Fruit fly (Drosophila melanogaster) whole organism, wandering third instar larva: ENCODE data around the gene CG7900.

Experiments
- Abd-B ChIP-seq: fragments of >200 bp; optimal IDR thresholded peaks from 2 replicates; lab custom pipeline; 2017; ENCODE audit warnings: missing biosample characterization, missing genetic modification characterization
- CG32264 ChIP-seq: fragments of 200-800 bp; sonication (Bioruptor generic); optimal IDR thresholded peaks from 2 replicates; lab custom pipeline; 2016; ENCODE audit warnings: missing biosample characterization, missing genetic modification characterization
- CG9705 ChIP-seq: fragments of 200-800 bp; sonication (Bioruptor generic); optimal IDR thresholded peaks from 2 replicates; lab custom pipeline; 2018; ENCODE audit warnings: missing biosample characterization, mild to moderate bottlenecking, missing genetic modification characterization
- CrebA ChIP-seq: fragments of 200-800 bp; sonication (Bioruptor generic); optimal IDR thresholded peaks from 2 replicates; lab custom pipeline; 2016; ENCODE audit warnings: missing biosample characterization, mild to moderate bottlenecking, missing genetic modification characterization, borderline replicate concordance
- Dfd ChIP-seq: fragments of >200 bp; optimal IDR thresholded peaks from 2 replicates; lab custom pipeline; 2017; ENCODE audit warnings: missing biosample characterization, missing genetic modification characterization
- Dif ChIP-seq: fragments of 200-275, 200-300 bp; sonication (Bioruptor generic); optimal IDR thresholded peaks from 2 replicates; lab custom pipeline; 2018; ENCODE audit warnings: missing biosample characterization, missing genetic modification characterization; ENCODE audit not compliant: partially characterized antibody
- GATAd ChIP-seq: sonication (Bioruptor generic); optimal IDR thresholded peaks from 2 replicates; lab custom pipeline; 2016; ENCODE audit warnings: missing biosample characterization, missing genetic modification characterization
- HLH106 ChIP-seq: fragments of 200-800 bp; optimal IDR thresholded peaks from 3 replicates; lab custom pipeline; 2019; ENCODE audit warnings: missing biosample characterization, mild to moderate bottlenecking, missing genetic modification characterization, moderate library complexity
- Hnf4 ChIP-seq: fragments of 200-800 bp; sonication (Bioruptor generic); optimal IDR thresholded peaks from 2 replicates; lab custom pipeline; 2016; ENCODE audit warnings: missing biosample characterization, mild to moderate bottlenecking, missing genetic modification characterization
- Hr78 ChIP-seq: fragments of >200 bp; optimal IDR thresholded peaks from 2 replicates; lab custom pipeline; 2017; ENCODE audit warnings: missing biosample characterization, missing genetic modification characterization
- Hr83 ChIP-seq: fragments of 200-300 bp; sonication (Bioruptor generic); optimal IDR thresholded peaks from 2 replicates; lab custom pipeline; 2016; ENCODE audit warnings: missing biosample characterization, mild to moderate bottlenecking, missing genetic modification characterization, moderate library complexity; ENCODE audit not compliant: poor library complexity, severe bottlenecking
- Jra ChIP-seq: sonication (Bioruptor generic); optimal IDR thresholded peaks from 2 replicates; lab custom pipeline; 2016; ENCODE audit warnings: missing biosample characterization, missing genetic modification characterization
- Mio ChIP-seq: sonication (Bioruptor generic); optimal IDR thresholded peaks from 2 replicates; lab custom pipeline; 2016; ENCODE audit warnings: missing biosample characterization, missing genetic modification characterization
- Myc ChIP-seq: fragments of >200 bp; optimal IDR thresholded peaks from 2 replicates; lab custom pipeline; 2017
- N ChIP-seq: fragments of >200 bp; optimal IDR thresholded peaks from 2 replicates; lab custom pipeline; 2018; ENCODE audit warnings: missing biosample characterization, missing external identifiers, missing genetic modification characterization
- OdsH ChIP-seq: fragments of 200-800 bp; sonication (Bioruptor generic); optimal IDR thresholded peaks from 2 replicates; lab custom pipeline; 2016; ENCODE audit warnings: missing biosample characterization, mild to moderate bottlenecking, missing genetic modification characterization
- Rel ChIP-seq, 2 experiments: fragments of 200-800 bp; sonication (Bioruptor generic) in 1 of 2; optimal IDR thresholded peaks; 2 replicates in 1 of 2; 3 replicates in 1 of 2; lab custom pipeline; 2016 to 2019; ENCODE audit warnings: mild to moderate bottlenecking in 2 of 2, missing biosample characterization in 2 of 2, missing genetic modification characterization in 2 of 2, moderate library complexity in 1 of 2
- Sp1 ChIP-seq: fragments of 200-800 bp; sonication (Bioruptor generic); optimal IDR thresholded peaks from 3 replicates; lab custom pipeline; 2019; ENCODE audit warnings: missing biosample characterization, mild to moderate bottlenecking, missing genetic modification characterization, moderate library complexity
- Vsx2 ChIP-seq: fragments of 200-300, 225-300 bp; sonication (Bioruptor generic); optimal IDR thresholded peaks from 2 replicates; lab custom pipeline; 2018; ENCODE audit warnings: missing biosample characterization, missing genetic modification characterization; ENCODE audit not compliant: partially characterized antibody
- br ChIP-seq: fragments of 200-800 bp; sonication (Bioruptor generic); optimal IDR thresholded peaks from 2 replicates; lab custom pipeline; 2016; ENCODE audit warnings: missing biosample characterization, missing genetic modification characterization
- brk ChIP-seq: fragments of 200-800 bp; sonication (Bioruptor generic); optimal IDR thresholded peaks from 2 replicates; lab custom pipeline; 2016; ENCODE audit warnings: missing biosample characterization, mild to moderate bottlenecking, missing genetic modification characterization
- dl ChIP-seq, 2 experiments: fragments of 175-275, 200-275 bp in 1 of 2; fragments of 200-275 bp in 1 of 2; sonication (Bioruptor generic); optimal IDR thresholded peaks; lab custom pipeline; 2018; ENCODE audit warnings: mild to moderate bottlenecking in 2 of 2, missing biosample characterization in 2 of 2, missing genetic modification characterization in 2 of 2, moderate library complexity in 2 of 2; ENCODE audit not compliant: partially characterized antibody in 2 of 2, insufficient read depth in 1 of 2
- dmrt93B ChIP-seq: fragments of 200-800 bp; sonication (Bioruptor generic); optimal IDR thresholded peaks from 2 replicates; lab custom pipeline; 2018; ENCODE audit warnings: missing biosample characterization, mild to moderate bottlenecking, missing genetic modification characterization
- dsf ChIP-seq: sonication (Bioruptor generic); optimal IDR thresholded peaks from 2 replicates; lab custom pipeline; 2016; ENCODE audit warnings: missing biosample characterization, missing genetic modification characterization, borderline replicate concordance
- ey ChIP-seq: fragments of 200-800 bp; sonication (Bioruptor generic); optimal IDR thresholded peaks from 2 replicates; lab custom pipeline; 2016; ENCODE audit warnings: missing biosample characterization, missing genetic modification characterization
- foxo ChIP-seq, 2 experiments: fragments of 200-800 bp; sonication (Bioruptor generic); optimal IDR thresholded peaks; 2 replicates in 1 of 2; 3 replicates in 1 of 2; lab custom pipeline; 2016 to 2017; ENCODE audit warnings: missing biosample characterization in 2 of 2, missing genetic modification characterization in 2 of 2
- fru ChIP-seq: fragments of 200-800 bp; sonication (Bioruptor generic); optimal IDR thresholded peaks from 3 replicates; lab custom pipeline; 2016; ENCODE audit warnings: missing biosample characterization, mild to moderate bottlenecking, missing genetic modification characterization
- h ChIP-seq: fragments of 200-800 bp; sonication (Bioruptor generic); optimal IDR thresholded peaks from 3 replicates; lab custom pipeline; 2016; ENCODE audit warnings: missing biosample characterization, mild to moderate bottlenecking, missing genetic modification characterization
- jim ChIP-seq: fragments of 175-275, 200-325 bp; sonication (Bioruptor generic); optimal IDR thresholded peaks from 2 replicates; lab custom pipeline; 2016; ENCODE audit warnings: missing biosample characterization, mild to moderate bottlenecking, missing genetic modification characterization
- lola ChIP-seq: fragments of >200 bp; optimal IDR thresholded peaks from 2 replicates; lab custom pipeline; 2017; ENCODE audit warnings: missing biosample characterization, missing genetic modification characterization
- pan ChIP-seq: fragments of >200 bp; optimal IDR thresholded peaks from 2 replicates; lab custom pipeline; 2017
- psq ChIP-seq: fragments of 200-800 bp; sonication (Bioruptor generic); optimal IDR thresholded peaks from 3 replicates; lab custom pipeline; 2017; ENCODE audit warnings: missing biosample characterization, mild to moderate bottlenecking, missing genetic modification characterization, moderate library complexity
- rgr ChIP-seq: fragments of 200-800 bp; sonication (Bioruptor generic); optimal IDR thresholded peaks from 3 replicates; lab custom pipeline; 2016; ENCODE audit warnings: missing biosample characterization, mild to moderate bottlenecking, missing genetic modification characterization
- sage ChIP-seq: fragments of 200-800 bp; sonication (Bioruptor generic); optimal IDR thresholded peaks from 2 replicates; lab custom pipeline; 2016; ENCODE audit warnings: missing biosample characterization, mild to moderate bottlenecking, missing genetic modification characterization
- sv ChIP-seq: fragments of 200-800 bp; sonication (Bioruptor generic); optimal IDR thresholded peaks from 3 replicates; lab custom pipeline; 2016; ENCODE audit warnings: missing biosample characterization, missing genetic modification characterization
- tai ChIP-seq: sonication (Bioruptor generic); optimal IDR thresholded peaks from 2 replicates; lab custom pipeline; 2016; ENCODE audit warnings: missing biosample characterization, missing genetic modification characterization
- usp ChIP-seq: fragments of >200 bp; optimal IDR thresholded peaks from 2 replicates; lab custom pipeline; 2017; ENCODE audit warnings: missing biosample characterization, missing genetic modification characterization
- woc ChIP-seq: sonication (Bioruptor generic); optimal IDR thresholded peaks from 2 replicates; lab custom pipeline; 2016; ENCODE audit warnings: missing biosample characterization, mild to moderate bottlenecking, missing genetic modification characterization

The CG7900 gene

DNA sequence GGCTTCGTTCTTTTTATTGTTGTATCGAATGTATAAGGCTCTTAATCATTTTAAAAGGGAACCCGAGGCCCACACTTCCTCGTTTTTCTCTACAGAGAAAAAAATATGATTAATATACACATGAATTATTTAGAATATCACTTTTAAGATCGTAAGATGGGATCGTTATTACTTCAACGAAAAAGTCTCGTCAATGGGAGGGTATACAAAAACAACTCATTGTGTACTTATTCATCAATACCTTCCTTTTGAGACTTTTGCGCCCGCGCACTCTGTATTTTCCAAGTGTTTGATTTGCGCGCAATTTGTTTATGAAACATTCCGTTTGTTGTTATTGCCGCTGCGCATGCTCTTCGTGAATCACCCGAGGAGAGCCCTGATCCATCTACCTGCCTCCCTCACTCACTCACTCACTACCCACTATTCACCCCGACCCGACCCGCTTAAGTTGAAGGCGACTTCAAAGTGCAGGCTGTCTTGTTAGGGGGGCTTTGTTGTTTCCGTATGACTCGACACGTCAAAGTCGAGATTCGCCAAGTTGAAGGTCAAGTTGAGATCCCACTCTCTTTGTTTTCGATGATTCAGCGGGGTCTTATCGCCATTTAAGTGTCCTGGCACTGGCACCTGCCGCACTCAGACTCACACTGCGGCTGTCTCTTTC is 22.2 kb downstream of the CG7900 start:
- TF ChIP-seq Vsx2 (GFP tag; lab: Kevin White, UChicago) (no peak), pan (lab: Kevin White, UChicago) (no peak), fru (GFP tag; lab: Kevin White, UChicago) (peak; percentile 56), CG9705 (GFP tag; lab: Kevin White, UChicago) (no peak), Hr78 (GFP tag; lab: Kevin White, UChicago) (no peak), CrebA (GFP tag; lab: Kevin White, UChicago) (no peak), dmrt93B (GFP tag; lab: Kevin White, UChicago) (peak; percentile 30), Hr83 (no peak), Sp1 (peak; percentile 24), rgr (GFP tag; lab: Kevin White, UChicago) (peak; percentile 51), jim (GFP tag; lab: Kevin White, UChicago) (no peak), sage (GFP tag; lab: Kevin White, UChicago) (peak; percentile 52), lola (GFP tag; lab: Kevin White, UChicago) (no peak), HLH106 (tag; lab: Kevin White, UChicago) (peak; percentile 47), ey (GFP tag; lab: Kevin White, UChicago) (peak; percentile 49), GATAd (GFP tag; lab: Kevin White, UChicago) (no peak), Dfd (GFP tag; lab: Kevin White, UChicago) (no peak), Hnf4 (GFP tag; lab: Kevin White, UChicago) (no peak), tai (GFP tag; lab: Kevin White, UChicago) (no peak), sv (GFP tag; lab: Kevin White, UChicago) (no peak), N (GFP tag; lab: Kevin White, UChicago) (no peak), h (GFP tag; lab: Kevin White, UChicago) (peak; percentile 53), OdsH (GFP tag; lab: Kevin White, UChicago) (peak; percentile 65), Dif (GFP tag; lab: Kevin White, UChicago) (no peak), br (GFP tag; lab: Kevin White, UChicago) (peak; percentile 57), woc (peak; percentile 20), Mio (GFP tag; lab: Kevin White, UChicago) (no peak), brk (no peak), Rel (GFP tag; optimal IDR thresholded peaks at IDR 0.05; lab: Kevin White, UChicago) (no peak), Rel (tag; optimal IDR thresholded peaks at IDR 0.05; lab: Kevin White, UChicago) (no peak), Abd-B (no peak), dsf (no peak), Myc (lab: Kevin White, UChicago) (no peak), dl (GFP tag; optimal IDR thresholded peaks at IDR 0.05; lab: Kevin White, UChicago; ENCODE audit: insufficient read depth in 1 of 2, partially characterized antibody in 2 of 2) (no peak), usp (no peak), foxo (GFP tag; optimal IDR thresholded peaks at IDR 0.05; lab: Kevin White, UChicago) (peak in 1 of 2 experiments; percentile 64), psq (GFP tag; lab: Kevin White, UChicago) (peak; percentile 21), CG32264 (GFP tag; lab: Kevin White, UChicago) (no peak), Jra (GFP tag; lab: Kevin White, UChicago) (peak; percentile 52)
- TF ChIP-seq, all 38 proteins: peak for 14

dm6 chr3R:8118062-8118461 is 24.1 kb downstream of the CG7900 start:
- TF ChIP-seq Vsx2 (GFP tag; lab: Kevin White, UChicago): no peak
- TF ChIP-seq CG32264 (GFP tag; lab: Kevin White, UChicago): no peak
- no peak for TF ChIP-seq h (GFP tag; lab: Kevin White, UChicago)
- TF ChIP-seq HLH106 (tag; lab: Kevin White, UChicago): no peak
- TF ChIP-seq psq (GFP tag; lab: Kevin White, UChicago): no peak
- TF ChIP-seq jim (GFP tag; lab: Kevin White, UChicago): no peak
- TF ChIP-seq GATAd (GFP tag; lab: Kevin White, UChicago): no peak
- no peak for TF ChIP-seq lola (GFP tag; lab: Kevin White, UChicago)
- no peak for TF ChIP-seq brk
- TF ChIP-seq Dfd (GFP tag; lab: Kevin White, UChicago): no peak
- no peak for TF ChIP-seq rgr (GFP tag; lab: Kevin White, UChicago)
- no peak for TF ChIP-seq Rel (GFP tag; optimal IDR thresholded peaks at IDR 0.05; lab: Kevin White, UChicago)
- no peak for TF ChIP-seq Rel (tag; optimal IDR thresholded peaks at IDR 0.05; lab: Kevin White, UChicago)
- TF ChIP-seq woc: no peak
- no peak for TF ChIP-seq ey (GFP tag; lab: Kevin White, UChicago)
- no peak for TF ChIP-seq Hr78 (GFP tag; lab: Kevin White, UChicago)
- no peak for TF ChIP-seq Myc (lab: Kevin White, UChicago)
